Worm (Caenorhabditis elegans): ENCODE data around the gene R08F11.7.

The R08F11.7 gene

ce11 chrV:3789770-3790169 lies at the start of gene R08F11.7:
R08F11.7 (plus strand) TSS chrV:3790070.
- TF ChIP-seq tbx-37 (GFP tag; conservative IDR thresholded peaks at IDR 0.05) (no peak), scrt-1 (GFP tag; IDR thresholded peaks at IDR 0.05) (no peak)

ce11 chrV:3743172-3743626 lies 46.7 kb upstream of the R08F11.7 start, which contains the start of gene mtm-9:
mtm-9 (plus strand) TSS chrV:3743576.
- no peak for TF ChIP-seq tbx-11 (GFP tag; IDR thresholded peaks at IDR 0.05)
- TF ChIP-seq F13C5.2 (tag; optimal IDR thresholded peaks at IDR 0.05), result no peak
- no peak for TF ChIP-seq flt-1 (GFP tag; IDR thresholded peaks at IDR 0.05)
- no peak for TF ChIP-seq tra-4 (tag; optimal IDR thresholded peaks at IDR 0.05)
- TF ChIP-seq ceh-36 (tag; optimal IDR thresholded peaks at IDR 0.05), result no peak
- no peak for TF ChIP-seq hnd-1 (tag; optimal IDR thresholded peaks at IDR 0.05)
- no peak for TF ChIP-seq B0310.2 (tag; optimal IDR thresholded peaks at IDR 0.05)
- no peak for TF ChIP-seq hmbx-1 (tag; optimal IDR thresholded peaks at IDR 0.05)
- TF ChIP-seq tbx-37 (GFP tag; conservative IDR thresholded peaks at IDR 0.05), result no peak
- no peak for TF ChIP-seq ama-1 (optimal IDR thresholded peaks at IDR 0.05)
- TF ChIP-seq pes-1 (GFP tag; IDR thresholded peaks at IDR 0.05), result no peak

- TF ChIP-seq ets-7 (tag; optimal IDR thresholded peaks at IDR 0.05) (no peak), pes-1 (GFP tag; IDR thresholded peaks at IDR 0.05) (no peak), flt-1 (GFP tag; IDR thresholded peaks at IDR 0.05) (no peak), tbx-11 (GFP tag; IDR thresholded peaks at IDR 0.05) (no peak)
Observed at ce11 chrV:3750328-3750727, 39.5 kb upstream of the R08F11.7 start.

ce11 chrV:3756887-3757286 lies 33.0 kb upstream of the R08F11.7 start, which contains the start of gene gid-7:
gid-7 (minus strand) TSS chrV:3757074.
- no peak for TF ChIP-seq sea-1 (GFP tag; conservative IDR thresholded peaks at IDR 0.05)
- no peak for TF ChIP-seq aly-1 (tag; optimal IDR thresholded peaks at IDR 0.05)
- TF ChIP-seq ama-1 (optimal IDR thresholded peaks at IDR 0.05), result no peak
- no peak for TF ChIP-seq flt-1 (GFP tag; IDR thresholded peaks at IDR 0.05)
- TF ChIP-seq tra-4 (tag; optimal IDR thresholded peaks at IDR 0.05), result no peak
- no peak for TF ChIP-seq B0310.2 (tag; optimal IDR thresholded peaks at IDR 0.05)
- no peak for TF ChIP-seq ets-7 (tag; optimal IDR thresholded peaks at IDR 0.05)
- no peak for TF ChIP-seq ceh-13 (GFP tag; optimal IDR thresholded peaks at IDR 0.05)
- TF ChIP-seq pes-1 (GFP tag; IDR thresholded peaks at IDR 0.05), result no peak

ce11 chrV:3759419-3759915 lies 30.4 kb upstream of the R08F11.7 start, which contains the start of gene chk-1:
chk-1 (minus strand) TSS chrV:3759469.
- TF ChIP-seq F13C5.2 (tag; optimal IDR thresholded peaks at IDR 0.05), result peak; percentile 14
- TF ChIP-seq B0310.2 (tag; optimal IDR thresholded peaks at IDR 0.05), result no peak
- no peak for TF ChIP-seq ets-7 (tag; optimal IDR thresholded peaks at IDR 0.05)
- no peak for TF ChIP-seq tbx-11 (GFP tag; IDR thresholded peaks at IDR 0.05)

- TF ChIP-seq tbx-11 (GFP tag; IDR thresholded peaks at IDR 0.05) (no peak), aly-1 (tag; optimal IDR thresholded peaks at IDR 0.05) (no peak), flt-1 (GFP tag; IDR thresholded peaks at IDR 0.05) (no peak), B0310.2 (tag; optimal IDR thresholded peaks at IDR 0.05) (no peak), ama-1 (optimal IDR thresholded peaks at IDR 0.05) (no peak), hmbx-1 (tag; optimal IDR thresholded peaks at IDR 0.05) (no peak), ets-7 (tag; optimal IDR thresholded peaks at IDR 0.05) (no peak), tbx-37 (GFP tag; conservative IDR thresholded peaks at IDR 0.05) (no peak), F13C5.2 (tag; optimal IDR thresholded peaks at IDR 0.05) (no peak), hmg-4 (GFP tag; optimal IDR thresholded peaks at IDR 0.05) (no peak), ceh-36 (tag; optimal IDR thresholded peaks at IDR 0.05) (no peak), tra-4 (tag; optimal IDR thresholded peaks at IDR 0.05) (no peak), pes-1 (GFP tag; IDR thresholded peaks at IDR 0.05) (no peak), ceh-13 (GFP tag; optimal IDR thresholded peaks at IDR 0.05) (no peak)
Observed at ce11 chrV:3760839-3761238, 29.0 kb upstream of the R08F11.7 start, which contains the start of gene oac-55. oac-55 (plus strand) TSS chrV:3761139.

- TF ChIP-seq hmg-4 (GFP tag; optimal IDR thresholded peaks at IDR 0.05) (no peak), hnd-1 (tag; optimal IDR thresholded peaks at IDR 0.05) (no peak), tra-4 (tag; optimal IDR thresholded peaks at IDR 0.05) (no peak), hmbx-1 (tag; optimal IDR thresholded peaks at IDR 0.05) (no peak), ama-1 (optimal IDR thresholded peaks at IDR 0.05) (no peak), tbx-11 (GFP tag; IDR thresholded peaks at IDR 0.05) (no peak), sea-1 (GFP tag; conservative IDR thresholded peaks at IDR 0.05) (no peak), B0310.2 (tag; optimal IDR thresholded peaks at IDR 0.05) (no peak)
Observed at ce11 chrV:3761829-3762228, 28.0 kb upstream of the R08F11.7 start.

- TF ChIP-seq tbx-11 (GFP tag; IDR thresholded peaks at IDR 0.05) (no peak), aly-1 (tag; optimal IDR thresholded peaks at IDR 0.05) (no peak)
Observed at ce11 chrV:3766904-3767303, 23.0 kb upstream of the R08F11.7 start, which contains the start of gene Y39H10A.1. Y39H10A.1 (plus strand) TSS chrV:3767204.

- TF ChIP-seq hmg-4 (GFP tag; optimal IDR thresholded peaks at IDR 0.05) (no peak), F13C5.2 (tag; optimal IDR thresholded peaks at IDR 0.05) (no peak), ceh-36 (tag; optimal IDR thresholded peaks at IDR 0.05) (no peak), tbx-11 (GFP tag; IDR thresholded peaks at IDR 0.05) (no peak), aly-1 (tag; optimal IDR thresholded peaks at IDR 0.05) (no peak), hnd-1 (tag; optimal IDR thresholded peaks at IDR 0.05) (no peak), sea-1 (GFP tag; conservative IDR thresholded peaks at IDR 0.05) (no peak), scrt-1 (GFP tag; IDR thresholded peaks at IDR 0.05) (no peak), tra-4 (tag; optimal IDR thresholded peaks at IDR 0.05) (no peak), ets-7 (tag; optimal IDR thresholded peaks at IDR 0.05) (no peak)
Observed at ce11 chrV:3768270-3768669, 21.6 kb upstream of the R08F11.7 start, which contains the start of gene R08E5.4. R08E5.4 (plus strand) TSS chrV:3768570.
